Fruit fly (Drosophila melanogaster) whole organism, embryonic: Measurements from ENCODE around the gene fbl.

Source experiments
- Antp ChIP-seq: fragments of 200-800 bp; sonication (Bioruptor generic); optimal IDR thresholded peaks from 3 replicates; lab custom pipeline; 2016; ENCODE audit warnings: missing biosample characterization, missing genetic modification characterization
- CG11247 ChIP-seq: fragments of 200-800 bp; sonication (Bioruptor generic); IDR thresholded peaks from 2 replicates; pipeline ENCODE4 v1.3.6; 2022; ENCODE audit warnings: missing biosample characterization, missing genetic modification characterization
- CG12942 ChIP-seq: fragments of 200-800 bp; sonication (Bioruptor generic); optimal IDR thresholded peaks from 3 replicates; lab custom pipeline; 2016; ENCODE audit warnings: missing biosample characterization, missing genetic modification characterization
- CG13894 ChIP-seq: fragments of 200-800 bp; sonication (Bioruptor generic); optimal IDR thresholded peaks from 3 replicates; lab custom pipeline; 2018; ENCODE audit warnings: missing biosample characterization, mild to moderate bottlenecking, missing genetic modification characterization, moderate library complexity
- CG1647 ChIP-seq: fragments of 200-800 bp; sonication (Bioruptor generic); optimal IDR thresholded peaks from 3 replicates; lab custom pipeline; 2016; ENCODE audit warnings: missing biosample characterization, missing genetic modification characterization
- CG16815 ChIP-seq: fragments of 200-800 bp; sonication (Bioruptor generic); optimal IDR thresholded peaks from 3 replicates; lab custom pipeline; 2017; ENCODE audit warnings: missing biosample characterization, mild to moderate bottlenecking, missing genetic modification characterization
- CG16863 ChIP-seq: fragments of 200-800 bp; sonication (Bioruptor generic); optimal IDR thresholded peaks from 3 replicates; lab custom pipeline; 2016; ENCODE audit warnings: missing biosample characterization, missing genetic modification characterization
- CG17829 ChIP-seq: fragments of 200-800 bp; optimal IDR thresholded peaks from 2 replicates; lab custom pipeline; 2019; ENCODE audit warnings: missing biosample characterization, mild to moderate bottlenecking, missing genetic modification characterization, moderate library complexity
- CG18619 ChIP-seq: fragments of 200-800 bp; sonication (Bioruptor generic); optimal IDR thresholded peaks from 3 replicates; lab custom pipeline; 2017; ENCODE audit warnings: missing biosample characterization, mild to moderate bottlenecking, missing genetic modification characterization
- CG2889 ChIP-seq: fragments of 200-800 bp; sonication (Bioruptor generic); IDR thresholded peaks from 3 replicates; pipeline ENCODE4 v1.3.6; 2022; ENCODE audit warnings: missing biosample characterization, missing genetic modification characterization
- CG3281 ChIP-seq: fragments of 200-800 bp; sonication (Bioruptor generic); optimal IDR thresholded peaks from 3 replicates; lab custom pipeline; 2017; ENCODE audit warnings: missing biosample characterization, mild to moderate bottlenecking, missing genetic modification characterization
- CG3847 ChIP-seq: fragments of 200-800 bp; sonication (Bioruptor generic); IDR thresholded peaks from 2 replicates; pipeline ENCODE4 v1.3.6; 2022; ENCODE audit warnings: missing biosample characterization, missing genetic modification characterization
- CG4730 ChIP-seq: fragments of 200-800 bp; sonication (Bioruptor generic); IDR thresholded peaks from 2 replicates; pipeline ENCODE4 v1.3.6; 2022; ENCODE audit warnings: missing biosample characterization, missing genetic modification characterization
- CG5953 ChIP-seq: fragments of 200-800 bp; sonication (Bioruptor generic); IDR thresholded peaks from 2 replicates; pipeline ENCODE4 v1.3.6; 2022; ENCODE audit warnings: missing biosample characterization, missing genetic modification characterization
- CG6175 ChIP-seq: fragments of 200-800 bp; sonication (Bioruptor generic); IDR thresholded peaks from 3 replicates; pipeline ENCODE4 v1.3.6; 2022; ENCODE audit warnings: missing biosample characterization, missing genetic modification characterization
- CG6272 ChIP-seq: fragments of 200-800 bp; sonication (Bioruptor generic); IDR thresholded peaks from 2 replicates; pipeline ENCODE4 v1.3.6; 2022; ENCODE audit warnings: missing biosample characterization, missing genetic modification characterization
- CG7357 ChIP-seq: fragments of 200-800 bp; sonication (Bioruptor generic); IDR thresholded peaks from 3 replicates; pipeline ENCODE4 v1.3.6; 2022; ENCODE audit warnings: missing biosample characterization, missing genetic modification characterization
- CG9215 ChIP-seq: fragments of 200-800 bp; sonication (Bioruptor generic); IDR thresholded peaks from 2 replicates; pipeline ENCODE4 v1.3.6; 2022; ENCODE audit warnings: missing biosample characterization, missing genetic modification characterization
- CG9797 ChIP-seq: fragments of 200-800 bp; sonication (Bioruptor generic); optimal IDR thresholded peaks from 3 replicates; lab custom pipeline; 2018; ENCODE audit warnings: missing biosample characterization, mild to moderate bottlenecking, missing genetic modification characterization
- CoRest ChIP-seq: fragments of 200-800 bp; sonication (Bioruptor generic); optimal IDR thresholded peaks from 3 replicates; lab custom pipeline; 2018; ENCODE audit warnings: missing biosample characterization, mild to moderate bottlenecking, missing genetic modification characterization, moderate library complexity
- E2f2 ChIP-seq: fragments of 200-800 bp; sonication (Bioruptor generic); IDR thresholded peaks from 2 replicates; pipeline ENCODE4 v1.3.6; 2022; ENCODE audit warnings: missing biosample characterization, missing genetic modification characterization
- Gsc ChIP-seq: fragments of 200-800 bp; sonication (Bioruptor generic); IDR thresholded peaks from 2 replicates; pipeline ENCODE4 v1.3.6; 2022; ENCODE audit warnings: missing biosample characterization, missing genetic modification characterization
- Gug ChIP-seq: fragments of 200-800 bp; sonication (Bioruptor generic); IDR thresholded peaks from 4 replicates; pipeline ENCODE4 v1.3.6; 2022; ENCODE audit warnings: missing biosample characterization, missing genetic modification characterization
- HHEX ChIP-seq: fragments of 200-800 bp; sonication (Bioruptor generic); optimal IDR thresholded peaks from 3 replicates; lab custom pipeline; 2017; ENCODE audit warnings: missing biosample characterization, mild to moderate bottlenecking, missing genetic modification characterization, missing genetic modification reagents
- HLHmδ ChIP-seq: fragments of 200-800 bp; sonication (Bioruptor generic); optimal IDR thresholded peaks from 2 replicates; lab custom pipeline; 2018; ENCODE audit warnings: missing biosample characterization, mild to moderate bottlenecking, missing genetic modification characterization, moderate library complexity
- Hand ChIP-seq: fragments of 200-800 bp; sonication (Bioruptor generic); optimal IDR thresholded peaks from 2 replicates; lab custom pipeline; 2017; ENCODE audit warnings: mild to moderate bottlenecking, missing biosample characterization, missing genetic modification reagents, missing genetic modification characterization
- Hmx ChIP-seq: fragments of 200-800 bp; sonication (Bioruptor generic); optimal IDR thresholded peaks from 2 replicates; lab custom pipeline; 2016; ENCODE audit warnings: missing biosample characterization, missing genetic modification characterization
- Hr51 ChIP-seq, 2 experiments: fragments of 200-800 bp; sonication (Bioruptor generic); optimal IDR thresholded peaks; 2 replicates in 1 of 2; 3 replicates in 1 of 2; lab custom pipeline; 2016 to 2018; ENCODE audit warnings: missing biosample characterization in 2 of 2, missing genetic modification characterization in 2 of 2, mild to moderate bottlenecking in 1 of 2, moderate library complexity in 1 of 2
- MBD-R2 ChIP-seq: fragments of 200-800 bp; sonication (Bioruptor generic); IDR thresholded peaks from 2 replicates; pipeline ENCODE4 v1.3.6; 2022; ENCODE audit warnings: missing biosample characterization, missing genetic modification characterization
- Med ChIP-seq: fragments of 200-800 bp; sonication (Bioruptor generic); peaks from one replicate; lab custom pipeline; 2016; ENCODE audit warnings: missing biosample characterization, missing genetic modification characterization, mild to moderate bottlenecking, inconsistent platforms, moderate library complexity
- NK7.1 ChIP-seq: fragments of 200-800 bp; sonication (Bioruptor generic); optimal IDR thresholded peaks from 3 replicates; lab custom pipeline; 2016; ENCODE audit warnings: missing biosample characterization, missing genetic modification characterization
- Opbp ChIP-seq: fragments of 200-800 bp; sonication (Bioruptor generic); IDR thresholded peaks from 3 replicates; pipeline ENCODE4 v1.3.6; 2022; ENCODE audit warnings: missing biosample characterization, missing genetic modification characterization; ENCODE audit not compliant: partially characterized antibody
- Sox102F ChIP-seq: fragments of 200-800 bp; sonication (Bioruptor generic); optimal IDR thresholded peaks from 2 replicates; lab custom pipeline; 2018; ENCODE audit warnings: missing biosample characterization, mild to moderate bottlenecking, missing genetic modification characterization, moderate library complexity
- Spps ChIP-seq: fragments of 200-800 bp; sonication (Bioruptor generic); optimal IDR thresholded peaks from 2 replicates; lab custom pipeline; 2018; ENCODE audit warnings: missing biosample characterization, mild to moderate bottlenecking, missing genetic modification characterization
- Trl ChIP-seq, 3 experiments: fragments of >200 bp in 2 of 3; fragments of 200-800 bp in 1 of 3; sonication (Bioruptor generic) in 1 of 3; optimal IDR thresholded peaks; 2 replicates in 1 of 3; 3 replicates in 2 of 3; lab custom pipeline; 2016 to 2017; ENCODE audit warnings: missing biosample characterization in 1 of 3, missing genetic modification characterization in 1 of 3
- ato ChIP-seq: fragments of 200-800 bp; sonication (Bioruptor generic); IDR thresholded peaks from 2 replicates; pipeline ENCODE4 v1.3.6; 2022; ENCODE audit warnings: missing biosample characterization, missing genetic modification characterization; ENCODE audit not compliant: partially characterized antibody
- cad ChIP-seq: fragments of >200 bp; optimal IDR thresholded peaks from 2 replicates; lab custom pipeline; 2017; ENCODE audit warnings: missing biosample characterization, missing genetic modification characterization
- cg ChIP-seq: fragments of 200-800 bp; sonication (Bioruptor generic); optimal IDR thresholded peaks from 3 replicates; lab custom pipeline; 2019; ENCODE audit warnings: missing biosample characterization, mild to moderate bottlenecking, missing genetic modification characterization, moderate library complexity
- dmrt11E ChIP-seq: fragments of 200-800 bp; sonication (Bioruptor generic); optimal IDR thresholded peaks from 3 replicates; lab custom pipeline; 2018; ENCODE audit warnings: missing biosample characterization, mild to moderate bottlenecking, missing genetic modification characterization, moderate library complexity
- hkb ChIP-seq, 2 experiments: fragments of 200-800 bp in 1 of 2; fragments of >200 bp in 1 of 2; sonication (Bioruptor generic) in 1 of 2; IDR thresholded peaks in 1 of 2; optimal IDR thresholded peaks in 1 of 2; 2 replicates each; pipeline versions ENCODE4 v1.3.6 to Lab custom; 2017 to 2022; ENCODE audit warnings: missing biosample characterization in 1 of 2, missing genetic modification characterization in 1 of 2
- jing ChIP-seq: fragments of 200-800 bp; sonication (Bioruptor generic); optimal IDR thresholded peaks from 2 replicates; lab custom pipeline; 2018; ENCODE audit warnings: missing biosample characterization, mild to moderate bottlenecking, missing genetic modification characterization
- jumu ChIP-seq: fragments of 200-800 bp; sonication (Bioruptor generic); optimal IDR thresholded peaks from 3 replicates; lab custom pipeline; 2016; ENCODE audit warnings: missing biosample characterization, missing genetic modification characterization
- lov ChIP-seq, 2 experiments: fragments of 200-800 bp in 1 of 2; fragments of >200 bp in 1 of 2; sonication (Bioruptor generic) in 1 of 2; IDR thresholded peaks in 1 of 2; optimal IDR thresholded peaks in 1 of 2; 2 replicates in 1 of 2; 3 replicates in 1 of 2; pipeline versions ENCODE4 v1.3.6 to Lab custom; 2017 to 2022; ENCODE audit warnings: missing biosample characterization in 1 of 2, missing genetic modification characterization in 1 of 2
- luna ChIP-seq: fragments of 200-800 bp; sonication (Bioruptor generic); optimal IDR thresholded peaks from 2 replicates; lab custom pipeline; 2016; ENCODE audit warnings: missing biosample characterization, missing genetic modification characterization
- nmo ChIP-seq: fragments of 200-800 bp; sonication (Bioruptor generic); optimal IDR thresholded peaks from 2 replicates; lab custom pipeline; 2018; ENCODE audit warnings: missing biosample characterization, mild to moderate bottlenecking, missing genetic modification characterization, moderate library complexity
- pho ChIP-seq: fragments of 200-800 bp; sonication (Bioruptor generic); optimal IDR thresholded peaks from 2 replicates; lab custom pipeline; 2016; ENCODE audit warnings: missing biosample characterization, missing genetic modification characterization
- psq ChIP-seq: fragments of 200-800 bp; sonication (Bioruptor generic); optimal IDR thresholded peaks from 2 replicates; lab custom pipeline; 2017; ENCODE audit warnings: missing biosample characterization, missing genetic modification characterization
- vfl ChIP-seq: fragments of 200-800 bp; sonication (Bioruptor generic); optimal IDR thresholded peaks from 2 replicates; lab custom pipeline; 2016; ENCODE audit warnings: missing biosample characterization, missing genetic modification characterization
- zf30C ChIP-seq: fragments of 200-800 bp; sonication (Bioruptor generic); optimal IDR thresholded peaks from 3 replicates; lab custom pipeline; 2018; ENCODE audit warnings: missing biosample characterization, mild to moderate bottlenecking, missing genetic modification characterization

fbl gene

DNA sequence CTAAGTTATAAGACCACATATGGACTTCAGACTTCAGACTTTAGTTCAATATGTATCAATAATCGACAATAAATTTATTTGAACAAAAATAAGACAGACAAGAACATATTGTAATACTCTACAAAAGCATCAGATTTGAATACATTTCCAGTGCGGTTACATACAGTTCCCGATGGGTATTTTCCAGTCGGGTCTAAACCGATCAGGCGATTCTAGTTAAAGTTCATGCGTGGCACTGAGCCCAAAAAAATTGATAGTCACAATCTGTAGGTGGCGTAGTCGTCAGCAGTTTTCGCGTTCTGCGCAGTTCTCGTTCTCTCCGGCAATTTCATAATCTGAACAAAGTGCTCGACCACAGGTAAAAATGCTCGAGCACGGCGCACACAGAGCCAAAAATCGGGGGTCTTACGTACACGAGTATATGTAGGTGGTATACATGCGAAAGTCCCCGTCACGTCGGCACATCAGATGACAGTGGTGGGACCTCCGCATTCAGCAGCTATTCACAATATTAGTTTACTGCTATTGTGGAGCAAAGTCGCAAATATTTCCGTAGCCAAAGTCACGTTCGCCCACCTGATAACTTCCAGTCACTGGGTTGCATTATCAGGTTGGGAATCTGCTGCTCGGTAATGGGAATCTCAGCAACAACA lies 11.2 kb downstream of the fbl start (continued):
- TF ChIP-seq CG5953 (GFP tag; lab: Robert Waterston, UW): 0 out of 2 replicates have a peak, but pooled peaks have one; percentile 20
- TF ChIP-seq HHEX (GFP tag; lab: Kevin White, UChicago): no peak
- TF ChIP-seq Sox102F (GFP tag; lab: Kevin White, UChicago): peak; percentile 22
- TF ChIP-seq CG18619 (GFP tag; lab: Kevin White, UChicago): peak; percentile 14
- TF ChIP-seq Hand (GFP tag; lab: Kevin White, UChicago): peak; percentile 61
- TF ChIP-seq vfl: peak; percentile 30
- peak in 1 of 2 experiments; percentile 5 for TF ChIP-seq Trl (optimal IDR thresholded peaks at IDR 0.05; lab: Kevin White, UChicago)
- TF ChIP-seq Trl (GFP tag; optimal IDR thresholded peaks at IDR 0.05; lab: Kevin White, UChicago): no peak
- peak; percentile 54 for TF ChIP-seq CG1647
- TF ChIP-seq CG3847 (GFP tag; lab: Robert Waterston, UW): no peak
- peak; percentile 42; the same call in 1 of the 2 replicates for TF ChIP-seq MBD-R2 (GFP tag; lab: Robert Waterston, UW)
- peak; percentile 64 for TF ChIP-seq pho (GFP tag; lab: Kevin White, UChicago)
- peak; percentile 36 for TF ChIP-seq cg (GFP tag; lab: Kevin White, UChicago)
- TF ChIP-seq jumu (GFP tag; lab: Kevin White, UChicago): no peak
- TF ChIP-seq cad: no peak
- TF ChIP-seq Gsc (GFP tag; lab: Robert Waterston, UW): no peak
- TF ChIP-seq HLHmδ: no peak
- no peak for TF ChIP-seq CG6272
- no peak for TF ChIP-seq CG12942
- no peak for TF ChIP-seq CG6175 (GFP tag; lab: Robert Waterston, UW)
- TF ChIP-seq E2f2 (GFP tag; lab: Robert Waterston, UW): no peak
- TF ChIP-seq Med: peak; percentile 87
- peak; percentile 38 for TF ChIP-seq CG9215
- no peak for TF ChIP-seq CG9797 (GFP tag; lab: Kevin White, UChicago)
- no peak for TF ChIP-seq Spps (tag; lab: Kevin White, UChicago)
- TF ChIP-seq Opbp (GFP tag; lab: Robert Waterston, UW): no peak
- no peak for TF ChIP-seq CG4730 (GFP tag; lab: Robert Waterston, UW)
- TF ChIP-seq lov (optimal IDR thresholded peaks at IDR 0.05; lab: Kevin White, UChicago): no peak
- TF ChIP-seq lov (GFP tag; IDR thresholded peaks at IDR 0.05; lab: Robert Waterston, UW): no peak
- no peak for TF ChIP-seq CG17829 (tag; lab: Kevin White, UChicago)
- no peak for TF ChIP-seq NK7.1 (GFP tag; lab: Kevin White, UChicago)
- peak; percentile 9 for TF ChIP-seq zf30C (GFP tag; lab: Kevin White, UChicago)
- TF ChIP-seq dmrt11E (tag; lab: Kevin White, UChicago): no peak
- no peak for TF ChIP-seq luna (GFP tag; lab: Kevin White, UChicago)
- TF ChIP-seq nmo (GFP tag; lab: Kevin White, UChicago): peak; percentile 33
- no peak for TF ChIP-seq CG11247 (GFP tag; lab: Robert Waterston, UW)
- TF ChIP-seq Gug (GFP tag; lab: Robert Waterston, UW): peak; percentile 17; the same call in 1 of the 4 replicates
- TF ChIP-seq CoRest (tag; lab: Kevin White, UChicago): peak; percentile 57
- TF ChIP-seq CG13894 (tag; lab: Kevin White, UChicago): peak; percentile 100
- no peak for TF ChIP-seq jing (GFP tag; lab: Kevin White, UChicago)
- peak; percentile 13 for TF ChIP-seq Antp (GFP tag; lab: Kevin White, UChicago)
- no peak for TF ChIP-seq ato (GFP tag; lab: Robert Waterston, UW)
- no peak for TF ChIP-seq CG2889 (GFP tag; lab: Robert Waterston, UW)
- no peak for TF ChIP-seq Hmx (GFP tag; lab: Kevin White, UChicago)
- TF ChIP-seq Hr51 (GFP tag; optimal IDR thresholded peaks at IDR 0.05; lab: Kevin White, UChicago): peak; percentile 28 to 62
- no peak for TF ChIP-seq hkb (optimal IDR thresholded peaks at IDR 0.05; lab: Kevin White, UChicago)
- TF ChIP-seq hkb (GFP tag; IDR thresholded peaks at IDR 0.05; lab: Robert Waterston, UW): no peak
- TF ChIP-seq CG16863 (GFP tag; lab: Kevin White, UChicago): no peak
- TF ChIP-seq CG3281 (GFP tag; lab: Kevin White, UChicago): peak; percentile 62
- TF ChIP-seq CG7357 (GFP tag; lab: Robert Waterston, UW): no peak
- no peak for TF ChIP-seq psq (GFP tag; lab: Kevin White, UChicago)
- TF ChIP-seq CG16815 (GFP tag; lab: Kevin White, UChicago): peak; percentile 49
